Fruit fly (Drosophila melanogaster): ENCODE data around the gene CG34049.
A peak's percentile ranks its signal among the peaks of the same experiment; 100 is the strongest.

The CG34049 gene

DNA sequence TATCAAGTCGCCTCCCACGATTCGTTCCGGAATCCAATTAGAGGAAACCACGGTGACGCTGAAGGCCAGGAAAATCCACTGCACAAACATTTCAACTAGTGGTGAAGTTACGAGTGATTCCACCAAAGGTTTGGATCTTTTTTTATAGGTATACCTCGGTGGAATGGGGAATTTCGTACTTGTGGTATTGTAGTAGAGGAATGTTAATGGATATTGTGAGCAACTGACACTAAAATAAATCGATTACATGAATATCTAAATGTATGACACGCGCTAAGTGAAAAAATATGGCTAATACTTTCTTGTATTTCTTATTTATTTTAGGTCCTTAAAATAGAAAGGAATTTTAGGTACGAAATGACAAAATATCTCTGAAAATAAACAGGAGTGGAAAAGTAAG, 12.9 kb downstream of the CG34049 start, which contains the start of gene CG17239:
Gene CG17239 (minus strand): TSS at position 101 of the 400 bp plus-strand sequence.
- no peak for TF ChIP-seq cyc (GFP tag; optimal IDR thresholded peaks at IDR 0.05)
- TF ChIP-seq Met (GFP tag; optimal IDR thresholded peaks at IDR 0.05) = no peak
- no peak for TF ChIP-seq CG15336 (GFP tag; IDR thresholded peaks at IDR 0.05)
- TF ChIP-seq fd59A (GFP tag; optimal IDR thresholded peaks at IDR 0.05) = no peak
- no peak for TF ChIP-seq pdm3 (GFP tag; optimal IDR thresholded peaks at IDR 0.05)
- no peak for TF ChIP-seq CG4318 (GFP tag; optimal IDR thresholded peaks at IDR 0.05)
- no peak for TF ChIP-seq Eip75B (GFP tag; optimal IDR thresholded peaks at IDR 0.05)
- no peak for TF ChIP-seq Blimp-1 (GFP tag; optimal IDR thresholded peaks at IDR 0.05)
- no peak for TF ChIP-seq CG31627 (GFP tag; optimal IDR thresholded peaks at IDR 0.05)
- no peak for TF ChIP-seq CG6163 (GFP tag; IDR thresholded peaks at IDR 0.05)
- no peak for TF ChIP-seq CG11902 (GFP tag; optimal IDR thresholded peaks at IDR 0.05)
- no peak for TF ChIP-seq CG6276 (GFP tag; optimal IDR thresholded peaks at IDR 0.05)
- no peak for TF ChIP-seq CG10631 (GFP tag; optimal IDR thresholded peaks at IDR 0.05)
- no peak for TF ChIP-seq Smox (GFP tag; optimal IDR thresholded peaks at IDR 0.05)
- no peak for TF ChIP-seq fd85E (GFP tag; optimal IDR thresholded peaks at IDR 0.05)
- TF ChIP-seq Ets96B (tag; optimal IDR thresholded peaks at IDR 0.05) = no peak
- no peak for TF ChIP-seq CG3919 (GFP tag; optimal IDR thresholded peaks at IDR 0.05)
- TF ChIP-seq CG16779 (tag; optimal IDR thresholded peaks at IDR 0.05) = no peak
- TF ChIP-seq CG6792 (GFP tag; optimal IDR thresholded peaks at IDR 0.05) = no peak
- TF ChIP-seq CG6854 (GFP tag; optimal IDR thresholded peaks at IDR 0.05) = no peak

- TF ChIP-seq CG10669 (GFP tag; optimal IDR thresholded peaks at IDR 0.05) (no peak), CG6854 (GFP tag; optimal IDR thresholded peaks at IDR 0.05) (no peak), acj6 (GFP tag; optimal IDR thresholded peaks at IDR 0.05) (no peak), Hr38 (GFP tag; optimal IDR thresholded peaks at IDR 0.05) (no peak), Eip78C (GFP tag) (no peak), Ets21C (GFP tag; optimal IDR thresholded peaks at IDR 0.05) (no peak), dsx (GFP tag; optimal IDR thresholded peaks at IDR 0.05; ENCODE audit: poor library complexity, severe bottlenecking) (no peak), Hr39 (GFP tag; optimal IDR thresholded peaks at IDR 0.05) (no peak)
Measured at dm6 chr2L:2251175-2251574, 13.9 kb downstream of the CG34049 start, which contains the start of gene Ser12. Gene Ser12, minus strand, starts transcription at chr2L:2251275.

dm6 chr2L:2249578-2249977, 15.5 kb downstream of the CG34049 start:
- TF ChIP-seq CG10631 (GFP tag; optimal IDR thresholded peaks at IDR 0.05) (peak; percentile 8), CG8319 (GFP tag; optimal IDR thresholded peaks at IDR 0.05) (no peak), Hr4 (GFP tag; optimal IDR thresholded peaks at IDR 0.05) (peak; percentile 21), vri (GFP tag; optimal IDR thresholded peaks at IDR 0.05) (no peak), pdm3 (GFP tag; optimal IDR thresholded peaks at IDR 0.05) (peak; percentile 22), eg (GFP tag; IDR thresholded peaks at IDR 0.05) (0 out of 3 replicates have a peak, but pooled peaks have one; percentile 25), OdsH (GFP tag; optimal IDR thresholded peaks at IDR 0.05) (peak; percentile 13), Ets21C (GFP tag; optimal IDR thresholded peaks at IDR 0.05) (no peak), Eip78C (GFP tag) (peak; percentile 63), CG8632 (GFP tag; optimal IDR thresholded peaks at IDR 0.05) (no peak), CG32006 (GFP tag; optimal IDR thresholded peaks at IDR 0.05) (peak; percentile 17), Hr39 (GFP tag; optimal IDR thresholded peaks at IDR 0.05) (peak; percentile 10), CG6808 (GFP tag; optimal IDR thresholded peaks at IDR 0.05) (peak; percentile 9), Eip75B (GFP tag; optimal IDR thresholded peaks at IDR 0.05) (peak; percentile 9), topi (GFP tag; optimal IDR thresholded peaks at IDR 0.05) (no peak), CG3919 (GFP tag; optimal IDR thresholded peaks at IDR 0.05) (peak; percentile 25), Hr38 (GFP tag; optimal IDR thresholded peaks at IDR 0.05) (peak; percentile 16), CG8119 (GFP tag; IDR thresholded peaks at IDR 0.05) (0 out of 3 replicates have a peak, but pooled peaks have one; percentile 20), CG31627 (GFP tag; optimal IDR thresholded peaks at IDR 0.05) (peak; percentile 14), acj6 (GFP tag; optimal IDR thresholded peaks at IDR 0.05) (peak; percentile 31), CG10669 (GFP tag; optimal IDR thresholded peaks at IDR 0.05) (peak; percentile 5)

Data from whole organism, prepupa.